Fruit fly (Drosophila melanogaster) Kc167 (cell line): ENCODE results near the gene Rb97D.

Experiments
- h ChIP-seq: fragments of >200 bp; optimal IDR thresholded peaks from 3 replicates; lab custom pipeline; 2018; ENCODE audit warnings: missing external identifiers
- insv ChIP-seq: fragments of >200 bp; optimal IDR thresholded peaks from 3 replicates; lab custom pipeline; 2018; ENCODE audit warnings: missing external identifiers
- psq ChIP-seq: fragments of >200 bp; optimal IDR thresholded peaks from 2 replicates; lab custom pipeline; 2017; ENCODE audit warnings: missing external identifiers

dm6 chr3R:26887155-26887554, 11.6 kb upstream of the Rb97D start:
- TF ChIP-seq insv (lab: Kevin White, UChicago) = no peak
- TF ChIP-seq h (lab: Kevin White, UChicago) = no peak
- TF ChIP-seq psq = no peak
